Worm (Caenorhabditis elegans): ENCODE measurements around the gene C50E3.9.

C50E3.9 gene

ce11 chrV:7575563-7575962 lies 24.5 kb downstream of the C50E3.9 start, which contains the start of the genes snu-66 and ints-9 (continued):
- no peak for TF ChIP-seq pha-4 (tag; optimal IDR thresholded peaks at IDR 0.05)
- peak; percentile 93 for TF ChIP-seq ztf-18 (tag; optimal IDR thresholded peaks at IDR 0.05)
- no peak for TF ChIP-seq egl-18 (GFP tag; IDR thresholded peaks at IDR 0.05)
- TF ChIP-seq Y79H2A.3 (GFP tag; conservative IDR thresholded peaks at IDR 0.05): no peak
- TF ChIP-seq ztf-26 (tag; optimal IDR thresholded peaks at IDR 0.05): no peak
- TF ChIP-seq snpc-1.3 (tag; optimal IDR thresholded peaks at IDR 0.05; ENCODE audit: insufficient read depth): no peak
- no peak for TF ChIP-seq F10E7.11 (tag; optimal IDR thresholded peaks at IDR 0.05)
- TF ChIP-seq K12H6.12 (tag; optimal IDR thresholded peaks at IDR 0.05): no peak
- peak; percentile 43 for TF ChIP-seq lin-40 (tag; optimal IDR thresholded peaks at IDR 0.05)
- TF ChIP-seq F39B2.1 (GFP tag; IDR thresholded peaks at IDR 0.05): no peak
- peak; percentile 41; the same call in 1 of the 2 replicates for TF ChIP-seq madf-6 (GFP tag; IDR thresholded peaks at IDR 0.05)
- no peak for TF ChIP-seq F22D6.2 (tag; optimal IDR thresholded peaks at IDR 0.05)
- TF ChIP-seq unc-62 (GFP tag; optimal IDR thresholded peaks at IDR 0.05): no peak
- no peak for TF ChIP-seq ets-4 (GFP tag; optimal IDR thresholded peaks at IDR 0.05)
- TF ChIP-seq mel-28 (tag; optimal IDR thresholded peaks at IDR 0.05; ENCODE audit: borderline replicate concordance): no peak
- no peak for TF ChIP-seq Y67H2A.10 (GFP tag; conservative IDR thresholded peaks at IDR 0.05)
- TF ChIP-seq Y53F4B.3 (GFP tag; IDR thresholded peaks at IDR 0.05): no peak
- peak; percentile 15 for TF ChIP-seq tbp1 (GFP tag; optimal IDR thresholded peaks at IDR 0.05)
- no peak for TF ChIP-seq sdz-38 (tag; optimal IDR thresholded peaks at IDR 0.05)
- TF ChIP-seq lsy-27 (tag; optimal IDR thresholded peaks at IDR 0.05; ENCODE audit: borderline replicate concordance, insufficient read depth): no peak
- TF ChIP-seq ama-1 (optimal IDR thresholded peaks at IDR 0.05): no peak
- TF ChIP-seq ama-1 (GFP tag; optimal IDR thresholded peaks at IDR 0.05): no peak
- no peak for TF ChIP-seq nfya-2 (GFP tag; IDR thresholded peaks at IDR 0.05)
- TF ChIP-seq ceh-58 (GFP tag; IDR thresholded peaks at IDR 0.05): no peak
- TF ChIP-seq nfya-1 (tag; optimal IDR thresholded peaks at IDR 0.05; ENCODE audit: borderline replicate concordance, insufficient read depth): no peak
- no peak for TF ChIP-seq aptf-3 (GFP tag; IDR thresholded peaks at IDR 0.05)
- no peak for TF ChIP-seq atf-7 (tag; optimal IDR thresholded peaks at IDR 0.05)
- no peak for TF ChIP-seq B0019.2 (GFP tag; conservative IDR thresholded peaks at IDR 0.05)
- peak; percentile 7; the same call in 1 of the 2 replicates for TF ChIP-seq pbrm-1 (GFP tag; IDR thresholded peaks at IDR 0.05)
- TF ChIP-seq ccch-3 (GFP tag; optimal IDR thresholded peaks at IDR 0.05): no peak
- no peak for TF ChIP-seq F55B11.4 (tag; optimal IDR thresholded peaks at IDR 0.05; ENCODE audit: borderline replicate concordance, insufficient read depth)
- TF ChIP-seq athp-1 (tag; optimal IDR thresholded peaks at IDR 0.05): no peak
- TF ChIP-seq dpff-1 (tag; optimal IDR thresholded peaks at IDR 0.05): no peak
- TF ChIP-seq ceh-79 (tag; optimal IDR thresholded peaks at IDR 0.05): no peak
- no peak for TF ChIP-seq aptf-2 (GFP tag; conservative IDR thresholded peaks at IDR 0.05)
- TF ChIP-seq ceh-40 (GFP tag; IDR thresholded peaks at IDR 0.05): no peak
- no peak for TF ChIP-seq akir-1 (GFP tag; optimal IDR thresholded peaks at IDR 0.05)
- no peak for TF ChIP-seq nhr-179 (tag; optimal IDR thresholded peaks at IDR 0.05)
- TF ChIP-seq lin-26 (GFP tag; IDR thresholded peaks at IDR 0.05): no peak
- TF ChIP-seq F33H1.4 (GFP tag; IDR thresholded peaks at IDR 0.05): peak; percentile 40
- no peak for TF ChIP-seq sea-2 (GFP tag; IDR thresholded peaks at IDR 0.05)
- TF ChIP-seq F23B12.7 (tag; optimal IDR thresholded peaks at IDR 0.05; ENCODE audit: insufficient read depth): no peak
- TF ChIP-seq dpl-1 (GFP tag; optimal IDR thresholded peaks at IDR 0.05): no peak
- TF ChIP-seq rec-8 (tag; optimal IDR thresholded peaks at IDR 0.05): no peak
- no peak for TF ChIP-seq nhr-120 (GFP tag; IDR thresholded peaks at IDR 0.05)
- TF ChIP-seq zfh-2 (GFP tag; conservative IDR thresholded peaks at IDR 0.05): no peak
- no peak for TF ChIP-seq sptf-2 (GFP tag; optimal IDR thresholded peaks at IDR 0.05)
- TF ChIP-seq F57C9.4 (tag; optimal IDR thresholded peaks at IDR 0.05): no peak
- no peak for TF ChIP-seq let-607 (tag; optimal IDR thresholded peaks at IDR 0.05)

Measured in whole organism, young adult.